Worm (Caenorhabditis elegans) whole organism, late embryonic: ENCODE results near the gene scl-27.

Experiments
- Y22D7AL.16 ChIP-seq: sonication (generic microtip); optimal IDR thresholded peaks from 2 replicates; lab custom pipeline; 2016; ENCODE audit warnings: missing genetic modification characterization, missing compliant biosample characterization
- ceh-24 ChIP-seq: sonication (generic microtip); optimal IDR thresholded peaks from 2 replicates; lab custom pipeline; 2016; ENCODE audit warnings: mild to moderate bottlenecking, missing genetic modification characterization, missing compliant biosample characterization
- elt-4 ChIP-seq: sonication (generic microtip); optimal IDR thresholded peaks from 2 replicates; lab custom pipeline; 2016; ENCODE audit warnings: missing genetic modification characterization, missing compliant biosample characterization
- nfya-1 ChIP-seq: sonication (generic microtip); optimal IDR thresholded peaks from 2 replicates; lab custom pipeline; 2017; ENCODE audit warnings: missing genetic modification characterization, mild to moderate bottlenecking, missing compliant biosample characterization, antibody characterized with exemption, moderate library complexity
- pha-2 ChIP-seq: sonication (generic microtip); optimal IDR thresholded peaks from 2 replicates; lab custom pipeline; 2017; ENCODE audit warnings: mild to moderate bottlenecking, missing genetic modification characterization, missing compliant biosample characterization
- rnt-1 ChIP-seq: sonication (generic microtip); optimal IDR thresholded peaks from 2 replicates; lab custom pipeline; 2016; ENCODE audit warnings: missing genetic modification characterization, missing compliant biosample characterization
- sox-2 ChIP-seq: fragments of 200-800 bp; sonication (Bioruptor generic); IDR thresholded peaks from 2 replicates; pipeline ENCODE4 v1.3.6; 2022; ENCODE audit warnings: missing genetic modification reagents, missing genetic modification characterization, missing compliant biosample characterization
- tbx-2 ChIP-seq: sonication (generic microtip); optimal IDR thresholded peaks from 2 replicates; lab custom pipeline; 2016; ENCODE audit warnings: missing genetic modification characterization, missing compliant biosample characterization
- tbx-7 ChIP-seq: sonication (generic microtip); optimal IDR thresholded peaks from 2 replicates; lab custom pipeline; 2016; ENCODE audit warnings: missing genotype, missing genetic modification characterization, missing compliant biosample characterization

DNA sequence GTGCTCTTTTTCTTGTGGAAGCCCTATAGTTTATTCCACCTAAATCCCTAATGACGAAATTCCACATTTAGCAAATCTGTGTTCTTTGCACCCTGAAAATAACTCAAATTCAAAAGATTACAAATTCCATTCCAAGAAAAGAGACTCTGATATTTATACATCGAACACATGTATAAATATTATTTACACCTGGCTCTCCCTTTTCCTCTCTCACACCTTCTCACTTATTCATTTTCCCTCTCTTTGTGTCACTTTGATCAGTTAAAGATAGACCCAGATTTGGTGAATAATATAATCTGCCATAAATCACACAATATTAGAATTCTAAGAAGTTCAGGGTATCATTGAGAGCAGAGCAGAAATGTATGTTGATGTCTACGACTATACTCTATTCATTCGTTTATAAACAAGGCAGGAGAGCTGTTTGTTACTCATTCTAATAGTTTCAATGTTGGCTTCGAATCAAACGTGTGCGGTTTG, 7.6 kb upstream of the scl-27 start, which contains the start of gene nhr-254:
- TF ChIP-seq rnt-1 (tag; lab: Kevin White, UChicago) (no peak), nfya-1 (tag; lab: Kevin White, UChicago) (no peak), tbx-7 (tag; lab: Kevin White, UChicago) (no peak), pha-2 (tag; lab: Kevin White, UChicago) (no peak), Y22D7AL.16 (no peak), ceh-24 (no peak), elt-4 (tag; lab: Kevin White, UChicago) (no peak), tbx-2 (tag; lab: Kevin White, UChicago) (no peak), sox-2 (no peak)
